ENCODE assay signal across 1 fruit fly cellular context in the genomic region with DNA sequence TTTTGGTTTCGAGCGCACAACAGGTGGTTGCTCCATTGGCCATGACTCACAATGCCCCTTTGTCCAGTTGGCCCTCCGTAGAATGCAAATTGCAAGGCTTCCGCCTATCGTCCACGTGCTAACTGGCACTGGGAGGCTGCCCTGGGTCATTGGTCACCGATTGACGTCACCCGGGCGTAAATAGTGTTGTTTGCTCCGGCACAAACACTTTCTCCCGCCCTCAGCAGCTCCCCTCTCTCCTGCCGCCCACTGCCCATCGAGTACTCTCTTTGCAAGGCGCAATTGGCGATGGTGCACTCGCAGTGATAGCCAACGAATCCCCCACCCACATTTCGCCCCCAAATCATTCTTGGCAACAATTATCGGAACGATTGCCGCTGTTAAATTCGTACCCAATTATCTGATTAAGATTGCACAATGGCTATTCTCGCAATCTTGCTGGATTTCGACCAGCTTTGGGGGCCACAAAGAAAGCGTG.
A peak's percentile ranks its signal among the peaks of the same experiment; 100 is the strongest.
TF ChIP-seq lines count a peak whose summit lies in the region.

No protein-coding gene starts in this region.

TF ChIP-seq in whole organism, embryonic, 481 proteins besides CTCF, POLR2A, EP300 and RAD21 (continued from another document):
- 0 out of 2 replicates have a peak, but pooled peaks have one; percentile 14 for TF ChIP-seq Rfx (GFP tag; IDR thresholded peaks at IDR 0.05; lab: Robert Waterston, UW)
- no peak for TF ChIP-seq phol (tag; optimal IDR thresholded peaks at IDR 0.05; lab: Kevin White, UChicago)
- no peak for TF ChIP-seq CG14965 (GFP tag; optimal IDR thresholded peaks at IDR 0.05; lab: Kevin White, UChicago; ENCODE audit: borderline replicate concordance)
- no peak for TF ChIP-seq en (GFP tag; optimal IDR thresholded peaks at IDR 0.05; lab: Kevin White, UChicago)
- no peak for TF ChIP-seq CG31388 (GFP tag; optimal IDR thresholded peaks at IDR 0.05; lab: Kevin White, UChicago)
- peak; percentile 62 for TF ChIP-seq exex (tag; optimal IDR thresholded peaks at IDR 0.05; lab: Kevin White, UChicago)
- 0 out of 3 replicates have a peak, but pooled peaks have one; percentile 44 for TF ChIP-seq zfh1 (GFP tag; IDR thresholded peaks at IDR 0.05; lab: Robert Waterston, UW)
